Fruit fly (Drosophila melanogaster) whole organism, prepupa: Measurements from ENCODE around the gene CG5808.
A peak's percentile ranks its signal among the peaks of the same experiment; 100 is the strongest.

Source experiments
- CG10631 ChIP-seq: fragments of 200-800 bp; sonication (Bioruptor generic); optimal IDR thresholded peaks from 2 replicates; lab custom pipeline; 2016; ENCODE audit warnings: missing biosample characterization, missing genetic modification characterization
- CG15336 ChIP-seq: fragments of 200-800 bp; sonication (Bioruptor generic); IDR thresholded peaks from 2 replicates; pipeline ENCODE4 v1.3.6; 2022; ENCODE audit warnings: missing biosample characterization, missing genetic modification characterization
- CG1621 ChIP-seq: fragments of 200-800 bp; sonication (Bioruptor generic); optimal IDR thresholded peaks from 3 replicates; lab custom pipeline; 2018; ENCODE audit warnings: missing biosample characterization, mild to moderate bottlenecking, missing genetic modification characterization
- CG31627 ChIP-seq: fragments of 200-800 bp; sonication (Bioruptor generic); optimal IDR thresholded peaks from 3 replicates; lab custom pipeline; 2016; ENCODE audit warnings: missing biosample characterization, missing genetic modification characterization
- CG32006 ChIP-seq: fragments of 200-800 bp; sonication (Bioruptor generic); optimal IDR thresholded peaks from 3 replicates; lab custom pipeline; 2017; ENCODE audit warnings: missing biosample characterization, mild to moderate bottlenecking, missing genetic modification characterization
- CG6854 ChIP-seq: fragments of 200-800 bp; sonication (Bioruptor generic); optimal IDR thresholded peaks from 2 replicates; lab custom pipeline; 2017; ENCODE audit warnings: missing biosample characterization, mild to moderate bottlenecking, missing genetic modification characterization
- CG9139 ChIP-seq: fragments of 200-800 bp; sonication (Bioruptor generic); optimal IDR thresholded peaks from 3 replicates; lab custom pipeline; 2017; ENCODE audit warnings: missing biosample characterization, mild to moderate bottlenecking, missing genetic modification characterization
- Gug ChIP-seq: fragments of 200-800 bp; sonication (Bioruptor generic); IDR thresholded peaks from 2 replicates; pipeline ENCODE4 v1.3.6; 2022; ENCODE audit warnings: missing biosample characterization, missing genetic modification characterization
- Lpt ChIP-seq: fragments of 200-800 bp; sonication (Bioruptor generic); optimal IDR thresholded peaks from 3 replicates; lab custom pipeline; 2016; ENCODE audit warnings: missing biosample characterization, missing genetic modification characterization
- Smox ChIP-seq: fragments of 200-800 bp; sonication (Bioruptor generic); optimal IDR thresholded peaks from 3 replicates; lab custom pipeline; 2016; ENCODE audit warnings: missing biosample characterization, missing genetic modification characterization
- Sox102F ChIP-seq: fragments of 200-800 bp; sonication (Bioruptor generic); optimal IDR thresholded peaks from 2 replicates; lab custom pipeline; 2016; ENCODE audit warnings: missing biosample characterization, mild to moderate bottlenecking, missing genetic modification characterization
- Sox14 ChIP-seq: fragments of 200-800 bp; sonication (Bioruptor generic); optimal IDR thresholded peaks from 3 replicates; lab custom pipeline; 2016; ENCODE audit warnings: missing biosample characterization, missing genetic modification characterization
- cyc ChIP-seq: fragments of 200-800 bp; sonication (Bioruptor generic); optimal IDR thresholded peaks from 3 replicates; lab custom pipeline; 2016; ENCODE audit warnings: missing biosample characterization, missing genetic modification characterization

dm6 chr3R:24813637-24814301 lies 3.0 kb downstream of the CG5808 start, which contains the start of the genes lili and CG34150:
- TF ChIP-seq Sox14 (GFP tag; lab: Kevin White, UChicago) (no peak), CG9139 (no peak), CG15336 (GFP tag; lab: Robert Waterston, UW) (peak; percentile 32; the same call in 1 of the 2 replicates), CG10631 (GFP tag; lab: Kevin White, UChicago) (no peak), Smox (GFP tag; lab: Kevin White, UChicago) (no peak), CG1621 (tag; lab: Kevin White, UChicago) (no peak), Lpt (GFP tag; lab: Kevin White, UChicago) (no peak), cyc (GFP tag; lab: Kevin White, UChicago) (peak; percentile 74), CG6854 (GFP tag; lab: Kevin White, UChicago) (peak; percentile 53), Gug (GFP tag; lab: Robert Waterston, UW) (0 out of 2 replicates have a peak, but pooled peaks have one; percentile 36), Sox102F (GFP tag; lab: Kevin White, UChicago) (no peak), CG32006 (no peak), CG31627 (GFP tag; lab: Kevin White, UChicago) (peak; percentile 83)
